Fruit fly (Drosophila melanogaster): ENCODE data around the gene orion.

DNA sequence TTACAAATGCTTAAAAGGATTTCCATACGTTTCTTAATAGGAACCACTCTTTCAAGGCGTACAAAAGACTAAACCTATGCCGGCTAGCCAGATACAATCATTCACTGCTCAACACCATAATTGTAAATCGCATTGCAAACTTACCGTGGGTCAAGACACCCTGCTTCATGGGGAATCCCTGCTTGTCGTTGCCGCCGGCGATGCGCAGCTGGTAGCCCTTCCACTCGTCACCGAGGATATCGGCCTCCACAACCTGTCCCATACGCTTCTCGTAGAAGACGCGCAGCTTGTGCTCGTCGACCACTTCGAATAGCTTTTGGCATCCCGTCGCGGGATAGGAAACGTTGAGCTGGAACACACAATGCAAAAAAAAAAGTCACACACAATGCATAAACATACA is 46.0 kb downstream of the orion start:
- TF ChIP-seq Pif1B (GFP tag; optimal IDR thresholded peaks at IDR 0.05) (no peak), EcR (GFP tag; optimal IDR thresholded peaks at IDR 0.05) (no peak), CG14655 (GFP tag; optimal IDR thresholded peaks at IDR 0.05) (no peak)

Measured in whole organism, pupa.